Fruit fly (Drosophila melanogaster) whole organism, embryonic: Measurements from ENCODE around the gene Orp8.

Experiments
- Abd-B ChIP-seq: fragments of 200-800 bp; sonication (Bioruptor generic); optimal IDR thresholded peaks from 2 replicates; lab custom pipeline; 2018; ENCODE audit warnings: missing biosample characterization, mild to moderate bottlenecking, missing genetic modification characterization, moderate library complexity
- Awh ChIP-seq: fragments of 200-800 bp; sonication (Bioruptor generic); IDR thresholded peaks from 2 replicates; pipeline ENCODE4, ENCODE4 v1.3.6; 2022; ENCODE audit warnings: missing biosample characterization, missing genetic modification characterization
- CG10431 ChIP-seq: fragments of 200-800 bp; sonication (Bioruptor generic); optimal IDR thresholded peaks from 3 replicates; lab custom pipeline; 2018; ENCODE audit warnings: missing biosample characterization, mild to moderate bottlenecking, missing genetic modification characterization
- CG10462 ChIP-seq: fragments of 200-800 bp; sonication (Bioruptor generic); optimal IDR thresholded peaks from 2 replicates; lab custom pipeline; 2016; ENCODE audit warnings: missing biosample characterization, missing genetic modification characterization
- CG12769 ChIP-seq: fragments of 200-800 bp; sonication (Bioruptor generic); optimal IDR thresholded peaks from 2 replicates; lab custom pipeline; 2019; ENCODE audit warnings: missing biosample characterization, mild to moderate bottlenecking, missing genetic modification characterization, moderate library complexity
- CG13894 ChIP-seq: fragments of 200-800 bp; sonication (Bioruptor generic); optimal IDR thresholded peaks from 3 replicates; lab custom pipeline; 2018; ENCODE audit warnings: missing biosample characterization, mild to moderate bottlenecking, missing genetic modification characterization, moderate library complexity
- CG17186 ChIP-seq: fragments of 200-800 bp; sonication (Bioruptor generic); optimal IDR thresholded peaks from 3 replicates; lab custom pipeline; 2017; ENCODE audit warnings: missing biosample characterization, missing genetic modification reagents, missing genetic modification characterization
- CG18619 ChIP-seq: fragments of 200-800 bp; sonication (Bioruptor generic); optimal IDR thresholded peaks from 3 replicates; lab custom pipeline; 2017; ENCODE audit warnings: missing biosample characterization, mild to moderate bottlenecking, missing genetic modification characterization
- CG34376 ChIP-seq: fragments of 200-800 bp; sonication (Bioruptor generic); optimal IDR thresholded peaks from 2 replicates; lab custom pipeline; 2018; ENCODE audit warnings: missing biosample characterization, mild to moderate bottlenecking, missing genetic modification characterization
- CG7745 ChIP-seq: fragments of 200-800 bp; sonication (Bioruptor generic); optimal IDR thresholded peaks from 2 replicates; lab custom pipeline; 2018; ENCODE audit warnings: missing biosample characterization, mild to moderate bottlenecking, missing genetic modification characterization, moderate library complexity
- CG7987 ChIP-seq: fragments of 200-800 bp; sonication (Bioruptor generic); optimal IDR thresholded peaks from 2 replicates; lab custom pipeline; 2018; ENCODE audit warnings: missing biosample characterization, mild to moderate bottlenecking, missing genetic modification characterization, moderate library complexity
- CG8478 ChIP-seq: fragments of >200 bp; optimal IDR thresholded peaks from 2 replicates; lab custom pipeline; 2018
- Camta ChIP-seq: fragments of 200-800 bp; sonication (Bioruptor generic); optimal IDR thresholded peaks from 2 replicates; lab custom pipeline; 2016; ENCODE audit warnings: missing biosample characterization, missing genetic modification characterization
- Chrac-16 ChIP-seq: fragments of 200-800 bp; sonication (Bioruptor generic); optimal IDR thresholded peaks from 3 replicates; lab custom pipeline; 2016; ENCODE audit warnings: missing biosample characterization, missing genetic modification characterization
- Dp ChIP-seq: fragments of 200-800 bp; sonication (Bioruptor generic); optimal IDR thresholded peaks from 2 replicates; lab custom pipeline; 2018; ENCODE audit warnings: missing biosample characterization, mild to moderate bottlenecking, missing genetic modification characterization, moderate library complexity
- Fer2 ChIP-seq: fragments of 200-800 bp; sonication (Bioruptor generic); optimal IDR thresholded peaks from 2 replicates; lab custom pipeline; 2018; ENCODE audit warnings: missing biosample characterization, mild to moderate bottlenecking, missing genetic modification characterization, moderate library complexity
- H15 ChIP-seq: fragments of 200-800 bp; sonication (Bioruptor generic); IDR thresholded peaks from 3 replicates; pipeline ENCODE4 v1.3.6; 2022; ENCODE audit warnings: missing biosample characterization, missing genetic modification characterization
- Hr3 ChIP-seq: fragments of 200-800 bp; sonication (Bioruptor generic); optimal IDR thresholded peaks from 3 replicates; lab custom pipeline; 2016; ENCODE audit warnings: missing biosample characterization, missing genetic modification characterization
- Nf-YA ChIP-seq: fragments of 200-800 bp; sonication (Bioruptor generic); IDR thresholded peaks from 2 replicates; pipeline ENCODE4 v1.3.6; 2022; ENCODE audit warnings: missing biosample characterization, missing genetic modification characterization
- Nf-YB ChIP-seq: fragments of 200-800 bp; sonication (Bioruptor generic); optimal IDR thresholded peaks from 3 replicates; lab custom pipeline; 2019; ENCODE audit warnings: missing biosample characterization, mild to moderate bottlenecking, missing genetic modification characterization, moderate library complexity
- Nf-YC ChIP-seq: fragments of 200-800 bp; optimal IDR thresholded peaks from 3 replicates; lab custom pipeline; 2019; ENCODE audit warnings: missing biosample characterization, mild to moderate bottlenecking, missing genetic modification characterization, moderate library complexity
- Oli ChIP-seq: fragments of 200-800 bp; sonication (Bioruptor generic); optimal IDR thresholded peaks from 2 replicates; lab custom pipeline; 2018; ENCODE audit warnings: missing biosample characterization, mild to moderate bottlenecking, missing genetic modification characterization, moderate library complexity
- Pdp1 ChIP-seq, 2 experiments: fragments of 200-800 bp; sonication (Bioruptor generic); optimal IDR thresholded peaks; 3 replicates each; lab custom pipeline; 2016; ENCODE audit warnings: missing biosample characterization in 2 of 2, missing genetic modification characterization in 2 of 2, mild to moderate bottlenecking in 1 of 2, moderate library complexity in 1 of 2
- Xbp1 ChIP-seq: fragments of 200-800 bp; sonication (Bioruptor generic); optimal IDR thresholded peaks from 3 replicates; lab custom pipeline; 2016; ENCODE audit warnings: missing biosample characterization, mild to moderate bottlenecking, missing genetic modification characterization
- Xrp1 ChIP-seq: fragments of 200-800 bp; sonication (Bioruptor generic); IDR thresholded peaks from 2 replicates; pipeline ENCODE4 v1.3.6; 2022; ENCODE audit warnings: missing biosample characterization, missing genetic modification characterization
- abd-A ChIP-seq: fragments of 200-800 bp; sonication (Bioruptor generic); optimal IDR thresholded peaks from 3 replicates; lab custom pipeline; 2019; ENCODE audit warnings: missing biosample characterization, mild to moderate bottlenecking, missing genetic modification characterization, moderate library complexity
- bowl ChIP-seq: fragments of 200-800 bp; sonication (Bioruptor generic); IDR thresholded peaks from 2 replicates; pipeline ENCODE4 v1.3.6; 2022; ENCODE audit warnings: missing biosample characterization, missing genetic modification characterization
- cg ChIP-seq: fragments of 200-800 bp; sonication (Bioruptor generic); optimal IDR thresholded peaks from 3 replicates; lab custom pipeline; 2019; ENCODE audit warnings: missing biosample characterization, mild to moderate bottlenecking, missing genetic modification characterization, moderate library complexity
- chinmo ChIP-seq: fragments of 200-800 bp; sonication (Bioruptor generic); IDR thresholded peaks from 4 replicates; pipeline ENCODE4 v1.3.6; 2022; ENCODE audit warnings: missing biosample characterization, missing genetic modification characterization; ENCODE audit not compliant: partially characterized antibody
- crol ChIP-seq: fragments of 200-800 bp; sonication (Bioruptor generic); IDR thresholded peaks from 2 replicates; pipeline ENCODE4 v1.3.6; 2022; ENCODE audit warnings: missing biosample characterization, missing genetic modification characterization
- dpn ChIP-seq, 2 experiments: fragments of 200-800 bp; sonication (Bioruptor generic); optimal IDR thresholded peaks; 3 replicates each; lab custom pipeline; 2016; ENCODE audit warnings: missing biosample characterization in 2 of 2, missing genetic modification characterization in 2 of 2
- gsb-n ChIP-seq: fragments of 200-800 bp; sonication (Bioruptor generic); optimal IDR thresholded peaks from 3 replicates; lab custom pipeline; 2018; ENCODE audit warnings: missing biosample characterization, mild to moderate bottlenecking, missing genetic modification characterization
- hbn ChIP-seq: fragments of 200-800 bp; sonication (Bioruptor generic); IDR thresholded peaks from 2 replicates; pipeline ENCODE4 v1.3.6; 2022; ENCODE audit warnings: missing biosample characterization, missing genetic modification characterization; ENCODE audit not compliant: partially characterized antibody
- hkb ChIP-seq, 2 experiments: fragments of 200-800 bp in 1 of 2; fragments of >200 bp in 1 of 2; sonication (Bioruptor generic) in 1 of 2; IDR thresholded peaks in 1 of 2; optimal IDR thresholded peaks in 1 of 2; 2 replicates each; pipeline versions ENCODE4 v1.3.6 to Lab custom; 2017 to 2022; ENCODE audit warnings: missing biosample characterization in 1 of 2, missing genetic modification characterization in 1 of 2
- ken ChIP-seq: fragments of 200-800 bp; sonication (Bioruptor generic); IDR thresholded peaks from 3 replicates; pipeline ENCODE4 v1.3.6; 2022; ENCODE audit warnings: missing biosample characterization, missing genetic modification characterization
- kni ChIP-seq: fragments of 200-800 bp; sonication (Bioruptor generic); optimal IDR thresholded peaks from 3 replicates; lab custom pipeline; 2017; ENCODE audit warnings: mild to moderate bottlenecking, missing biosample characterization, missing genetic modification reagents, missing genetic modification characterization
- oc ChIP-seq: fragments of 200-800 bp; sonication (Bioruptor generic); optimal IDR thresholded peaks from 2 replicates; lab custom pipeline; 2018; ENCODE audit warnings: missing biosample characterization, mild to moderate bottlenecking, missing genetic modification characterization, moderate library complexity
- psq ChIP-seq: fragments of 200-800 bp; sonication (Bioruptor generic); optimal IDR thresholded peaks from 2 replicates; lab custom pipeline; 2017; ENCODE audit warnings: missing biosample characterization, missing genetic modification characterization
- schlank ChIP-seq: fragments of 200-800 bp; sonication (Bioruptor generic); optimal IDR thresholded peaks from 2 replicates; lab custom pipeline; 2018; ENCODE audit warnings: missing biosample characterization, mild to moderate bottlenecking, missing genetic modification characterization
- slbo ChIP-seq: fragments of 200-800 bp; sonication (Bioruptor generic); IDR thresholded peaks from 2 replicates; pipeline ENCODE4 v1.3.6; 2022; ENCODE audit warnings: missing biosample characterization, missing genetic modification characterization
- so ChIP-seq: fragments of 200-800 bp; sonication (Bioruptor generic); IDR thresholded peaks from 3 replicates; pipeline ENCODE4 v1.3.6; 2022; ENCODE audit warnings: missing biosample characterization, missing genetic modification characterization
- sr ChIP-seq: fragments of 200-800 bp; sonication (Bioruptor generic); IDR thresholded peaks from 3 replicates; pipeline ENCODE4 v1.3.6; 2022; ENCODE audit warnings: missing biosample characterization, missing genetic modification characterization
- toy ChIP-seq: fragments of 200-800 bp; sonication (Bioruptor generic); IDR thresholded peaks from 2 replicates; pipeline ENCODE4 v1.3.6; 2022; ENCODE audit warnings: missing biosample characterization, missing genetic modification characterization
- tx ChIP-seq: fragments of 200-800 bp; sonication (Bioruptor generic); optimal IDR thresholded peaks from 2 replicates; lab custom pipeline; 2016; ENCODE audit warnings: missing biosample characterization, missing genetic modification characterization

The Orp8 gene

dm6 chr3R:20273568-20273967 lies 35.6 kb upstream of the Orp8 start (continued):
- TF ChIP-seq Camta (GFP tag; lab: Kevin White, UChicago) (peak; percentile 15), toy (GFP tag; lab: Robert Waterston, UW) (0 out of 2 replicates have a peak, but pooled peaks have one; percentile 38), hkb (optimal IDR thresholded peaks at IDR 0.05; lab: Kevin White, UChicago) (no peak), hkb (GFP tag; IDR thresholded peaks at IDR 0.05; lab: Robert Waterston, UW) (0 out of 2 replicates have a peak, but pooled peaks have one; percentile 42), hbn (GFP tag; lab: Robert Waterston, UW) (no peak), Pdp1 (GFP tag; optimal IDR thresholded peaks at IDR 0.05; lab: Kevin White, UChicago) (peak in 1 of 2 experiments; percentile 49), CG7987 (GFP tag; lab: Kevin White, UChicago) (peak; percentile 37), Fer2 (tag; lab: Kevin White, UChicago) (no peak), gsb-n (no peak), Oli (tag; lab: Kevin White, UChicago) (no peak), Xrp1 (GFP tag; lab: Robert Waterston, UW) (no peak), CG8478 (lab: Kevin White, UChicago) (no peak), CG10431 (GFP tag; lab: Kevin White, UChicago) (no peak), CG34376 (no peak), schlank (tag; lab: Kevin White, UChicago) (peak; percentile 22), dpn (GFP tag; optimal IDR thresholded peaks at IDR 0.05; lab: Kevin White, UChicago) (no peak)

dm6 chr3R:20274521-20275294 lies 34.4 kb upstream of the Orp8 start:
- TF ChIP-seq crol (GFP tag; lab: Robert Waterston, UW) (peak; percentile 54), Abd-B (GFP tag; lab: Kevin White, UChicago) (no peak), CG17186 (GFP tag; lab: Kevin White, UChicago) (no peak), kni (GFP tag; lab: Kevin White, UChicago) (peak; percentile 18), sr (peak; percentile 86; the same call in 2 of the 3 replicates), Xbp1 (GFP tag; lab: Kevin White, UChicago) (no peak), CG13894 (tag; lab: Kevin White, UChicago) (peak; percentile 28), Nf-YC (peak; percentile 2), ken (GFP tag; lab: Robert Waterston, UW) (0 out of 3 replicates have a peak, but pooled peaks have one; percentile 11), chinmo (GFP tag; lab: Robert Waterston, UW) (0 out of 4 replicates have a peak, but pooled peaks have one; percentile 51), CG18619 (no peak), Hr3 (GFP tag; lab: Kevin White, UChicago) (no peak), CG10462 (GFP tag; lab: Kevin White, UChicago) (no peak), oc (tag; lab: Kevin White, UChicago) (peak; percentile 67), CG7745 (no peak), bowl (no peak), psq (GFP tag; lab: Kevin White, UChicago) (no peak), Chrac-16 (GFP tag; lab: Kevin White, UChicago) (no peak), Nf-YB (peak; percentile 1), tx (no peak), so (GFP tag; lab: Robert Waterston, UW) (no peak), Awh (GFP tag; lab: Robert Waterston, UW) (peak; percentile 91), CG12769 (peak; percentile 66), abd-A (peak; percentile 51), cg (GFP tag; lab: Kevin White, UChicago) (no peak), Dp (GFP tag; lab: Kevin White, UChicago) (no peak), Nf-YA (GFP tag; lab: Robert Waterston, UW) (no peak), H15 (GFP tag; lab: Robert Waterston, UW) (no peak), slbo (GFP tag; lab: Robert Waterston, UW) (no peak)
